Fruit fly (Drosophila melanogaster): ENCODE results near the gene CG7857.

CG7857 gene

DNA sequence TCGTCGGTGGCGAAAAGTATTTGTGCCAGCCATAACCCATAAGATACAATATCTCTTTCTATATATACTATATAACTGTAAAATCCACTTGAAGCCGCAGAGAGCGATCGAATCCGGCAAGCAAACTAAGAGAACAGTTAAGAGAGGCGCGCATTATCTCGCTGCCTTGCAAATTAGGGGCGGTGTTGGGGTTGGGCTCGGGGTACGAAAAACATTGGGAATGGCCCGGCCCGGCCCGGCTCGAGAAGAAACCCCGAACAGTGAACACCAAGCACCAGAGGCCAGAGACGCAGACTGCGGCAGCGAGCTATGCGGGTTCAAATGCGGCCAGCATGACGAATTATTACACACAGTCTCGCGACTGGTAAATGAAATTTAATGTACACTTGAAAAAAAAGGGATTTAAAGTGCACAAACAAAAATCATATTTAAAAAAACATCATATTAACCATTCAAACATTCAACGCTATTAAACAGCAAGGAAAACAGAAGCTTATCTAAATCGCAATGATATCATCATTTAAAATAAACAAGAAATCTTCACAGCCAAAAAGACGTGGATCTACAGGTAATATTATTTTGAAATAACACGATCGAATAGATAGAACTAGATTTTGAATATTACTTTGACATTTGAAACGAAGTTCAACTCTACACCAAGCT is 27.8 kb upstream of the CG7857 start (continued):
- no peak for TF ChIP-seq corto (GFP tag; optimal IDR thresholded peaks at IDR 0.05)
- TF ChIP-seq gro (GFP tag; optimal IDR thresholded peaks at IDR 0.05) = no peak
- no peak for TF ChIP-seq fd64A (GFP tag; optimal IDR thresholded peaks at IDR 0.05)
- no peak for TF ChIP-seq E2f1 (GFP tag; IDR thresholded peaks at IDR 0.05)
- peak; percentile 63 for TF ChIP-seq dmrt99B (tag; optimal IDR thresholded peaks at IDR 0.05)
- no peak for TF ChIP-seq ab (GFP tag; optimal IDR thresholded peaks at IDR 0.05)
- TF ChIP-seq CG3407 (GFP tag; optimal IDR thresholded peaks at IDR 0.05) = no peak
- no peak for TF ChIP-seq exex (tag; optimal IDR thresholded peaks at IDR 0.05)
- TF ChIP-seq tap (tag; optimal IDR thresholded peaks at IDR 0.05) = no peak
- TF ChIP-seq kah (GFP tag; optimal IDR thresholded peaks at IDR 0.05) = no peak
- peak in 1 of 2 experiments; percentile 15 for TF ChIP-seq bsh (GFP tag; optimal IDR thresholded peaks at IDR 0.05)
- TF ChIP-seq pho (GFP tag; optimal IDR thresholded peaks at IDR 0.05) = no peak
- peak; percentile 27 for TF ChIP-seq Max (GFP tag; optimal IDR thresholded peaks at IDR 0.05)
- TF ChIP-seq D19A (tag; optimal IDR thresholded peaks at IDR 0.05) = no peak
- peak; percentile 57 for TF ChIP-seq CG10979 (tag; optimal IDR thresholded peaks at IDR 0.05)
- peak; percentile 22 for TF ChIP-seq zfh2 (GFP tag; optimal IDR thresholded peaks at IDR 0.05)
- peak; percentile 24; the same call in 1 of the 2 replicates for TF ChIP-seq CG10959 (GFP tag; IDR thresholded peaks at IDR 0.05)
- TF ChIP-seq trh (GFP tag; optimal IDR thresholded peaks at IDR 0.05) = no peak
- TF ChIP-seq CG3995 (GFP tag; optimal IDR thresholded peaks at IDR 0.05) = no peak
- TF ChIP-seq tna (GFP tag; IDR thresholded peaks at IDR 0.05; ENCODE audit: partially characterized antibody) = no peak
- no peak for TF ChIP-seq luna (GFP tag; optimal IDR thresholded peaks at IDR 0.05)
- peak; percentile 17 for TF ChIP-seq CoRest (tag; optimal IDR thresholded peaks at IDR 0.05)
- TF ChIP-seq CG13624 (GFP tag; optimal IDR thresholded peaks at IDR 0.05) = no peak
- TF ChIP-seq chn (GFP tag; optimal IDR thresholded peaks at IDR 0.05) = no peak
- TF ChIP-seq BEAF-32 (GFP tag; optimal IDR thresholded peaks at IDR 0.05) = no peak
- TF ChIP-seq maf-S (GFP tag; optimal IDR thresholded peaks at IDR 0.05) = no peak
- TF ChIP-seq CG32767 (GFP tag; IDR thresholded peaks at IDR 0.05) = no peak
- TF ChIP-seq yki (optimal IDR thresholded peaks at IDR 0.05) = no peak
- no peak for TF ChIP-seq CG6683 (GFP tag; optimal IDR thresholded peaks at IDR 0.05)
- no peak for TF ChIP-seq CG7357 (GFP tag; IDR thresholded peaks at IDR 0.05)
- peak; percentile 25 for TF ChIP-seq CG6254 (GFP tag; optimal IDR thresholded peaks at IDR 0.05)
- no peak for TF ChIP-seq dm (GFP tag; optimal IDR thresholded peaks at IDR 0.05)
- no peak for TF ChIP-seq sna (GFP tag; IDR thresholded peaks at IDR 0.05; ENCODE audit: partially characterized antibody)
- no peak for TF ChIP-seq Ets65A (GFP tag)
- no peak for TF ChIP-seq CG10462 (GFP tag; optimal IDR thresholded peaks at IDR 0.05)
- no peak for TF ChIP-seq CG1603 (tag; optimal IDR thresholded peaks at IDR 0.05)
- TF ChIP-seq Dref (GFP tag; IDR thresholded peaks at IDR 0.05) = no peak
- TF ChIP-seq Neu2 (GFP tag; optimal IDR thresholded peaks at IDR 0.05; ENCODE audit: borderline replicate concordance) = no peak
- no peak for TF ChIP-seq insv (GFP tag; optimal IDR thresholded peaks at IDR 0.05)
- no peak for TF ChIP-seq knrl (GFP tag; IDR thresholded peaks at IDR 0.05; ENCODE audit: partially characterized antibody)
- TF ChIP-seq Taf1 (GFP tag; IDR thresholded peaks at IDR 0.05) = no peak
- TF ChIP-seq grau (tag; optimal IDR thresholded peaks at IDR 0.05) = peak; percentile 51
- no peak for TF ChIP-seq CG33213 (GFP tag; optimal IDR thresholded peaks at IDR 0.05)
- TF ChIP-seq CG4328 (GFP tag; optimal IDR thresholded peaks at IDR 0.05) = no peak
- no peak for TF ChIP-seq HHEX (GFP tag; optimal IDR thresholded peaks at IDR 0.05)
- TF ChIP-seq CG1832 (GFP tag; optimal IDR thresholded peaks at IDR 0.05) = no peak
- TF ChIP-seq sc (optimal IDR thresholded peaks at IDR 0.05) = no peak
- no peak for TF ChIP-seq sc (GFP tag; optimal IDR thresholded peaks at IDR 0.05)
- TF ChIP-seq CG43689 (GFP tag; IDR thresholded peaks at IDR 0.05) = no peak
- TF ChIP-seq CG13894 (tag; optimal IDR thresholded peaks at IDR 0.05) = no peak
